Worm (Caenorhabditis elegans) whole organism, dauer: ENCODE data around the gene C16C8.14.
"Not testable (repeated sequence)": the region's sequence is repeated elsewhere in the genome, so short reads cannot be mapped to it uniquely, and the experiment has no call there.

Experiments
- unc-62 ChIP-seq: sonication (generic microtip); optimal IDR thresholded peaks from 2 replicates; lab custom pipeline; 2017; ENCODE audit warnings: missing biosample characterization, missing genetic modification reagents, missing genetic modification characterization

Gene C16C8.14

ce11 chrII:3471603-3472002 lies 22.0 kb downstream of the C16C8.14 start, which contains the start of gene Y49F6B.13:
TSS of gene Y49F6B.13 (minus strand) at chrII:3471703.
- no peak for TF ChIP-seq unc-62

- TF ChIP-seq unc-62, result no peak
Measured at ce11 chrII:3472316-3472715, 22.7 kb downstream of the C16C8.14 start, which contains the start of gene Y49F6B.12. TSS of gene Y49F6B.12 (minus strand) at chrII:3472416.

ce11 chrII:3472817-3473216 lies 23.2 kb downstream of the C16C8.14 start, which contains the start of gene Y49F6B.6:
TSS of gene Y49F6B.6 (plus strand) at chrII:3473117.
- TF ChIP-seq unc-62, result no peak

ce11 chrII:3473744-3474143 lies 24.1 kb downstream of the C16C8.14 start, which contains the start of gene sdz-32:
TSS of gene sdz-32 (plus strand) at chrII:3474044.
- TF ChIP-seq unc-62, result no peak

- no peak for TF ChIP-seq unc-62
Measured at ce11 chrII:3476536-3476935, 26.9 kb downstream of the C16C8.14 start.

- TF ChIP-seq unc-62, result no peak
Measured at ce11 chrII:3477171-3477570, 27.6 kb downstream of the C16C8.14 start, which contains the start of gene fbxb-104. TSS of gene fbxb-104 (minus strand) at chrII:3477271.

ce11 chrII:3481584-3481983 lies 32.0 kb downstream of the C16C8.14 start, which contains the start of gene Y49F6B.8:
TSS of gene Y49F6B.8 (minus strand) at chrII:3481684.
- TF ChIP-seq unc-62, result no peak

- no peak for TF ChIP-seq unc-62
Measured at ce11 chrII:3482231-3482630, 32.6 kb downstream of the C16C8.14 start, which contains the start of gene smu-2. TSS of gene smu-2 (plus strand) at chrII:3482408.

ce11 chrII:3490797-3491196 lies 41.2 kb downstream of the C16C8.14 start, which contains the start of gene fbxb-112:
TSS of gene fbxb-112 (plus strand) at chrII:3491097.
- TF ChIP-seq unc-62, result not testable (repeated sequence)

- TF ChIP-seq unc-62, result no peak
Measured at ce11 chrII:3499386-3499785, 49.8 kb downstream of the C16C8.14 start, which contains the start of gene Y49F6B.9. TSS of gene Y49F6B.9 (minus strand) at chrII:3499387.

- no peak for TF ChIP-seq unc-62
Measured at ce11 chrII:3500373-3500772, 50.8 kb downstream of the C16C8.14 start.
